2 fruit fly cellular contexts compared by ENCODE assay signal in genomic region chr3R:9851653-9852052, dm6.
TF ChIP-seq lines count a peak whose summit lies in the region.

No protein-coding gene starts in this region.

- no peak for TF ChIP-seq CTCF in whole organism, embryonic (GFP tag; optimal IDR thresholded peaks at IDR 0.05; lab: Kevin White, UChicago)

TF ChIP-seq in whole organism, embryonic, 481 proteins besides CTCF, POLR2A, EP300 and RAD21 (continues in another document):
- TF ChIP-seq cg (GFP tag; optimal IDR thresholded peaks at IDR 0.05; lab: Kevin White, UChicago) (peak; percentile 11), CG14441 (GFP tag; IDR thresholded peaks at IDR 0.05; lab: Robert Waterston, UW) (no peak), CkIIα-i1 (GFP tag; IDR thresholded peaks at IDR 0.05; lab: Robert Waterston, UW) (no peak), zfh2 (GFP tag; optimal IDR thresholded peaks at IDR 0.05; lab: Kevin White, UChicago) (no peak), Usf (GFP tag; optimal IDR thresholded peaks at IDR 0.05; lab: Kevin White, UChicago) (no peak), chif (GFP tag; optimal IDR thresholded peaks at IDR 0.05; lab: Kevin White, UChicago) (no peak), CG13287 (GFP tag; IDR thresholded peaks at IDR 0.05; lab: Robert Waterston, UW; ENCODE audit: partially characterized antibody) (no peak), CG11560 (tag; IDR thresholded peaks at IDR 0.05; lab: Robert Waterston, UW) (no peak), CG1792 (GFP tag; optimal IDR thresholded peaks at IDR 0.05; lab: Kevin White, UChicago) (no peak), Ets65A (GFP tag; lab: Kevin White, UChicago) (no peak), GATAe (GFP tag; conservative IDR thresholded peaks at IDR 0.05; lab: Robert Waterston, UW) (no peak), Hr78 (GFP tag; optimal IDR thresholded peaks at IDR 0.05; lab: Kevin White, UChicago) (peak in 1 of 2 experiments; percentile 27), HmgD (GFP tag; optimal IDR thresholded peaks at IDR 0.05; lab: Kevin White, UChicago) (no peak), grau (tag; optimal IDR thresholded peaks at IDR 0.05; lab: Kevin White, UChicago) (peak; percentile 9), CG34224 (GFP tag; IDR thresholded peaks at IDR 0.05; lab: Robert Waterston, UW; ENCODE audit: partially characterized antibody) (no peak), salm (tag; optimal IDR thresholded peaks at IDR 0.05; lab: Kevin White, UChicago) (no peak), D19B (GFP tag; optimal IDR thresholded peaks at IDR 0.05; lab: Kevin White, UChicago) (peak; percentile 25), zen2 (GFP tag; IDR thresholded peaks at IDR 0.05; lab: Robert Waterston, UW; ENCODE audit: partially characterized antibody) (no peak), CG1233 (GFP tag; optimal IDR thresholded peaks at IDR 0.05; lab: Kevin White, UChicago) (no peak), CG10267 (tag; optimal IDR thresholded peaks at IDR 0.05; lab: Kevin White, UChicago) (no peak), CG10654 (GFP tag; optimal IDR thresholded peaks at IDR 0.05; lab: Kevin White, UChicago) (no peak), CG10321 (GFP tag; IDR thresholded peaks at IDR 0.05; lab: Robert Waterston, UW) (no peak), Fer1 (GFP tag; optimal IDR thresholded peaks at IDR 0.05; lab: Kevin White, UChicago) (peak; percentile 8), lbe (GFP tag; optimal IDR thresholded peaks at IDR 0.05; lab: Kevin White, UChicago) (no peak), Abd-B (GFP tag; optimal IDR thresholded peaks at IDR 0.05; lab: Kevin White, UChicago) (no peak), nom (GFP tag; optimal IDR thresholded peaks at IDR 0.05; lab: Kevin White, UChicago) (no peak), CG7556 (GFP tag; optimal IDR thresholded peaks at IDR 0.05; lab: Kevin White, UChicago) (no peak), Mad (GFP tag; optimal IDR thresholded peaks at IDR 0.05; lab: Kevin White, UChicago) (no peak), h (optimal IDR thresholded peaks at IDR 0.05; lab: Kevin White, UChicago) (no peak), Lpt (GFP tag; optimal IDR thresholded peaks at IDR 0.05; lab: Kevin White, UChicago) (no peak), Ets97D (GFP tag; optimal IDR thresholded peaks at IDR 0.05; lab: Kevin White, UChicago) (no peak), CG12769 (tag; optimal IDR thresholded peaks at IDR 0.05; lab: Kevin White, UChicago) (no peak), CG15696 (tag; optimal IDR thresholded peaks at IDR 0.05; lab: Kevin White, UChicago) (no peak), CG13624 (GFP tag; optimal IDR thresholded peaks at IDR 0.05; lab: Kevin White, UChicago) (no peak), ind (GFP tag; optimal IDR thresholded peaks at IDR 0.05; lab: Kevin White, UChicago) (no peak), gsb (GFP tag; IDR thresholded peaks at IDR 0.05; lab: Robert Waterston, UW) (no peak), CG17912 (GFP tag; optimal IDR thresholded peaks at IDR 0.05; lab: Kevin White, UChicago) (no peak), aop (GFP tag; IDR thresholded peaks at IDR 0.05; lab: Robert Waterston, UW) (no peak), CG13894 (tag; optimal IDR thresholded peaks at IDR 0.05; lab: Kevin White, UChicago) (peak; percentile 22), nau (GFP tag; optimal IDR thresholded peaks at IDR 0.05; lab: Kevin White, UChicago) (no peak), H2.0 (GFP tag; IDR thresholded peaks at IDR 0.05; lab: Robert Waterston, UW) (no peak), C15 (GFP tag; IDR thresholded peaks at IDR 0.05; lab: Robert Waterston, UW) (no peak), H15 (GFP tag; IDR thresholded peaks at IDR 0.05; lab: Robert Waterston, UW) (no peak), CG32532 (GFP tag; IDR thresholded peaks at IDR 0.05; lab: Robert Waterston, UW) (peak; percentile 6; the same call in 1 of the 2 replicates), CG12299 (tag; optimal IDR thresholded peaks at IDR 0.05; lab: Kevin White, UChicago) (no peak), chn (GFP tag; optimal IDR thresholded peaks at IDR 0.05; lab: Kevin White, UChicago) (no peak), pb (GFP tag; optimal IDR thresholded peaks at IDR 0.05; lab: Kevin White, UChicago) (no peak), stwl (tag; optimal IDR thresholded peaks at IDR 0.05; lab: Kevin White, UChicago) (no peak)

TF ChIP-seq in whole organism, prepupa, 60 proteins besides CTCF, POLR2A, EP300 and RAD21:
- TF ChIP-seq CG7368 (GFP tag; optimal IDR thresholded peaks at IDR 0.05; lab: Kevin White, UChicago) (peak; percentile 3), CG9139 (GFP tag; optimal IDR thresholded peaks at IDR 0.05; lab: Kevin White, UChicago) (no peak), Eip78C (GFP tag; lab: Kevin White, UChicago) (no peak)
